Fruit fly (Drosophila melanogaster): ENCODE measurements around the gene dsh.
A peak's percentile ranks its signal among the peaks of the same experiment; 100 is the strongest.

Gene dsh

dm6 chrX:11338047-11338747 lies 17.5 kb upstream of the dsh start (continued):
- TF ChIP-seq ssp (GFP tag; IDR thresholded peaks at IDR 0.05), result peak; percentile 58
- no peak for TF ChIP-seq rib (GFP tag; IDR thresholded peaks at IDR 0.05)
- TF ChIP-seq Fer3 (tag; optimal IDR thresholded peaks at IDR 0.05), result peak; percentile 49
- no peak for TF ChIP-seq vnd (GFP tag; IDR thresholded peaks at IDR 0.05; ENCODE audit: partially characterized antibody)
- TF ChIP-seq cg (GFP tag; optimal IDR thresholded peaks at IDR 0.05), result no peak
- TF ChIP-seq mld (GFP tag; IDR thresholded peaks at IDR 0.05; ENCODE audit: partially characterized antibody), result no peak
- TF ChIP-seq Atf3 (GFP tag; optimal IDR thresholded peaks at IDR 0.05), result peak; percentile 42
- TF ChIP-seq CG2199 (GFP tag; IDR thresholded peaks at IDR 0.05), result no peak
- no peak for TF ChIP-seq nau (GFP tag; optimal IDR thresholded peaks at IDR 0.05)
- no peak for TF ChIP-seq NC2α (GFP tag; optimal IDR thresholded peaks at IDR 0.05)
- TF ChIP-seq grn (GFP tag; optimal IDR thresholded peaks at IDR 0.05), result no peak
- TF ChIP-seq Sin3A (optimal IDR thresholded peaks at IDR 0.05), result no peak
- peak; percentile 74 for TF ChIP-seq CG6689 (GFP tag; IDR thresholded peaks at IDR 0.05)
- TF ChIP-seq CG43689 (GFP tag; IDR thresholded peaks at IDR 0.05), result 0 out of 2 replicates have a peak, but pooled peaks have one; percentile 21
- peak in 1 of 2 experiments; percentile 80 for TF ChIP-seq Hr78 (GFP tag; optimal IDR thresholded peaks at IDR 0.05)
- no peak for TF ChIP-seq Adf1 (GFP tag; IDR thresholded peaks at IDR 0.05)
- TF ChIP-seq CG17612 (GFP tag; IDR thresholded peaks at IDR 0.05), result no peak
- TF ChIP-seq fru (optimal IDR thresholded peaks at IDR 0.05), result no peak
- no peak for TF ChIP-seq crp (GFP tag; optimal IDR thresholded peaks at IDR 0.05)
- no peak for TF ChIP-seq CG6175 (GFP tag; IDR thresholded peaks at IDR 0.05)
- no peak for TF ChIP-seq tio (GFP tag; optimal IDR thresholded peaks at IDR 0.05)
- peak; percentile 46 for TF ChIP-seq CG8089 (GFP tag; optimal IDR thresholded peaks at IDR 0.05)
- no peak for TF ChIP-seq CG6791 (GFP tag; IDR thresholded peaks at IDR 0.05; ENCODE audit: partially characterized antibody)
- TF ChIP-seq CG30020 (tag; optimal IDR thresholded peaks at IDR 0.05), result no peak
- TF ChIP-seq corto (GFP tag; optimal IDR thresholded peaks at IDR 0.05), result no peak
- TF ChIP-seq ERR (GFP tag; optimal IDR thresholded peaks at IDR 0.05), result peak; percentile 15
- peak; percentile 45 for TF ChIP-seq Hand (GFP tag; optimal IDR thresholded peaks at IDR 0.05)
- no peak for TF ChIP-seq stwl (tag; optimal IDR thresholded peaks at IDR 0.05)
- TF ChIP-seq cad (GFP tag; optimal IDR thresholded peaks at IDR 0.05), result no peak
- TF ChIP-seq CG11723 (GFP tag; optimal IDR thresholded peaks at IDR 0.05), result no peak
- no peak for TF ChIP-seq CG1529 (GFP tag; optimal IDR thresholded peaks at IDR 0.05)
- TF ChIP-seq Max (GFP tag; optimal IDR thresholded peaks at IDR 0.05), result peak; percentile 66
- TF ChIP-seq Asciz (GFP tag; optimal IDR thresholded peaks at IDR 0.05), result no peak
- peak; percentile 90 for TF ChIP-seq Med (GFP tag)
- TF ChIP-seq CG8765 (GFP tag; IDR thresholded peaks at IDR 0.05), result no peak
- TF ChIP-seq bcd (GFP tag; optimal IDR thresholded peaks at IDR 0.05), result peak; percentile 69
- peak; percentile 50 for TF ChIP-seq CG10462 (GFP tag; optimal IDR thresholded peaks at IDR 0.05)
- no peak for TF ChIP-seq Dfd (GFP tag; optimal IDR thresholded peaks at IDR 0.05)
- TF ChIP-seq MTF-1 (GFP tag; optimal IDR thresholded peaks at IDR 0.05; ENCODE audit: borderline replicate concordance), result peak; percentile 16
- peak; percentile 58; the same call in 1 of the 2 replicates for TF ChIP-seq HLH3B (GFP tag; IDR thresholded peaks at IDR 0.05)
- no peak for TF ChIP-seq fd102C (GFP tag; optimal IDR thresholded peaks at IDR 0.05)
- no peak; the same call in 1 of the 2 replicates for TF ChIP-seq CG10366 (GFP tag; IDR thresholded peaks at IDR 0.05)
- no peak for TF ChIP-seq CG14965 (GFP tag; optimal IDR thresholded peaks at IDR 0.05; ENCODE audit: borderline replicate concordance)
- peak; percentile 65 for TF ChIP-seq bab2 (GFP tag; optimal IDR thresholded peaks at IDR 0.05)
- TF ChIP-seq CG1602 (GFP tag; optimal IDR thresholded peaks at IDR 0.05), result peak; percentile 64
- peak; percentile 60 for TF ChIP-seq NC2β (GFP tag; optimal IDR thresholded peaks at IDR 0.05)
- no peak for TF ChIP-seq Spps (tag; optimal IDR thresholded peaks at IDR 0.05)
- TF ChIP-seq Nf-YA (GFP tag; IDR thresholded peaks at IDR 0.05), result no peak
- TF ChIP-seq CG14860 (GFP tag; IDR thresholded peaks at IDR 0.05; ENCODE audit: partially characterized antibody), result no peak
- peak; percentile 72 for TF ChIP-seq CG13296 (GFP tag; optimal IDR thresholded peaks at IDR 0.05)

All from whole organism, embryonic.